Worm (Caenorhabditis elegans) whole organism, young adult: Measurements from ENCODE around the gene adm-2.

Experiments
- B0019.2 ChIP-seq: fragments of 200-800 bp; sonication (Bioruptor generic); conservative IDR thresholded peaks from 2 replicates; pipeline ENCODE4 v1.3.6; 2022; ENCODE audit warnings: missing genetic modification reagents, missing genetic modification characterization, missing compliant biosample characterization
- B0261.1 ChIP-seq: sonication (generic microtip); optimal IDR thresholded peaks from 2 replicates; lab custom pipeline; 2016; ENCODE audit warnings: mild to moderate bottlenecking, missing genetic modification characterization, moderate library complexity, missing compliant biosample characterization
- C17E4.6 ChIP-seq: fragments of 200-800 bp; sonication (Bioruptor generic); IDR thresholded peaks from 2 replicates; pipeline ENCODE4 v1.3.6; 2022; ENCODE audit warnings: missing genetic modification reagents, missing genetic modification characterization, missing compliant biosample characterization
- D2030.7 ChIP-seq: fragments of 200-800 bp; sonication (Bioruptor generic); IDR thresholded peaks from 2 replicates; pipeline ENCODE4 v1.3.6; 2022; ENCODE audit warnings: missing genetic modification reagents, missing genetic modification characterization, missing compliant biosample characterization
- F10E7.11 ChIP-seq: sonication (generic microtip); optimal IDR thresholded peaks from 2 replicates; lab custom pipeline; 2017; ENCODE audit warnings: mild to moderate bottlenecking, missing genetic modification characterization, moderate library complexity, missing compliant biosample characterization
- F22D6.2 ChIP-seq: sonication (generic microtip); optimal IDR thresholded peaks from 2 replicates; lab custom pipeline; 2016; ENCODE audit warnings: mild to moderate bottlenecking, missing genetic modification characterization, missing compliant biosample characterization
- F33H1.4 ChIP-seq: fragments of 200-800 bp; sonication (Bioruptor generic); IDR thresholded peaks from 2 replicates; pipeline ENCODE4 v1.3.6; 2022; ENCODE audit warnings: missing genetic modification reagents, missing genetic modification characterization, missing compliant biosample characterization
- F39B2.1 ChIP-seq: fragments of 200-800 bp; sonication (Bioruptor generic); IDR thresholded peaks from 2 replicates; pipeline ENCODE4 v1.3.6; 2022; ENCODE audit warnings: missing genetic modification reagents, missing genetic modification characterization, missing compliant biosample characterization
- F49E8.2 ChIP-seq: sonication (generic microtip); optimal IDR thresholded peaks from 3 replicates; lab custom pipeline; 2017; ENCODE audit warnings: missing genetic modification characterization, mild to moderate bottlenecking, missing compliant biosample characterization, antibody characterized with exemption, moderate library complexity; ENCODE audit not compliant: insufficient read depth
- F57C9.4 ChIP-seq: sonication (generic microtip); optimal IDR thresholded peaks from 2 replicates; lab custom pipeline; 2017; ENCODE audit warnings: mild to moderate bottlenecking, missing genetic modification characterization, missing compliant biosample characterization
- T07F8.4 ChIP-seq: sonication (generic microtip); optimal IDR thresholded peaks from 2 replicates; lab custom pipeline; 2016; ENCODE audit warnings: mild to moderate bottlenecking, missing genetic modification characterization, moderate library complexity, missing compliant biosample characterization
- T26A5.8 ChIP-seq: sonication (generic microtip); optimal IDR thresholded peaks from 2 replicates; lab custom pipeline; 2016; ENCODE audit warnings: missing genetic modification characterization, missing compliant biosample characterization
- Y53F4B.3 ChIP-seq: fragments of 200-800 bp; sonication (Bioruptor generic); IDR thresholded peaks from 2 replicates; pipeline ENCODE4 v1.3.6; 2022; ENCODE audit warnings: missing genetic modification reagents, missing genetic modification characterization, missing compliant biosample characterization
- Y53G8AR.9 ChIP-seq: fragments of 200-800 bp; sonication (Bioruptor generic); conservative IDR thresholded peaks from 2 replicates; pipeline ENCODE4 v1.3.6; 2022; ENCODE audit warnings: missing genetic modification reagents, missing genetic modification characterization, missing compliant biosample characterization
- Y56A3A.18 ChIP-seq: fragments of 200-800 bp; sonication (Bioruptor generic); IDR thresholded peaks from 2 replicates; pipeline ENCODE4 v1.3.6; 2022; ENCODE audit warnings: missing genetic modification reagents, missing genetic modification characterization, missing compliant biosample characterization
- akir-1 ChIP-seq: fragments of 200-800 bp; sonication (Bioruptor generic); optimal IDR thresholded peaks from 2 replicates; lab custom pipeline; 2018; ENCODE audit warnings: mild to moderate bottlenecking, missing genetic modification characterization, moderate library complexity, missing compliant biosample characterization
- aptf-2 ChIP-seq: fragments of 200-800 bp; sonication (Bioruptor generic); conservative IDR thresholded peaks from 2 replicates; pipeline ENCODE4 v1.3.6; 2022; ENCODE audit warnings: missing genetic modification reagents, missing genetic modification characterization, missing compliant biosample characterization
- aptf-3 ChIP-seq: fragments of 200-800 bp; sonication (Bioruptor generic); IDR thresholded peaks from 2 replicates; pipeline ENCODE4 v1.3.6; 2022; ENCODE audit warnings: missing genetic modification characterization, missing compliant biosample characterization
- bed-1 ChIP-seq: fragments of 200-800 bp; sonication (Bioruptor generic); IDR thresholded peaks from 2 replicates; pipeline ENCODE4 v1.3.6; 2022; ENCODE audit warnings: missing genetic modification reagents, missing genetic modification characterization, missing compliant biosample characterization
- ceh-100 ChIP-seq: fragments of 200-800 bp; sonication (Bioruptor generic); IDR thresholded peaks from 2 replicates; pipeline ENCODE4 v1.3.6; 2022; ENCODE audit warnings: missing genetic modification reagents, missing genetic modification characterization, missing compliant biosample characterization
- ceh-58 ChIP-seq: fragments of 200-800 bp; sonication (Bioruptor generic); IDR thresholded peaks from 2 replicates; pipeline ENCODE4 v1.3.6; 2022; ENCODE audit warnings: missing genetic modification characterization, missing compliant biosample characterization
- dox-1 ChIP-seq: fragments of 200-800 bp; sonication (Bioruptor generic); IDR thresholded peaks from 2 replicates; pipeline ENCODE4 v1.3.6; 2022; ENCODE audit warnings: missing genetic modification reagents, missing genetic modification characterization, missing compliant biosample characterization
- dpff-1 ChIP-seq: sonication (generic microtip); optimal IDR thresholded peaks from 2 replicates; lab custom pipeline; 2017; ENCODE audit warnings: mild to moderate bottlenecking, missing genetic modification characterization, missing compliant biosample characterization
- egl-44 ChIP-seq: fragments of 200-800 bp; sonication (Bioruptor generic); IDR thresholded peaks from 2 replicates; pipeline ENCODE4 v1.3.6; 2022; ENCODE audit warnings: missing genetic modification reagents, missing genetic modification characterization, missing compliant biosample characterization
- egrh-3 ChIP-seq: fragments of 200-800 bp; sonication (Bioruptor generic); IDR thresholded peaks from 2 replicates; pipeline ENCODE4 v1.3.6; 2022; ENCODE audit warnings: missing genetic modification reagents, missing genetic modification characterization, missing compliant biosample characterization
- ets-4 ChIP-seq: fragments of 200-800 bp; sonication (Bioruptor generic); optimal IDR thresholded peaks from 2 replicates; lab custom pipeline; 2018; ENCODE audit warnings: mild to moderate bottlenecking, missing genetic modification characterization, missing compliant biosample characterization
- fkh-3 ChIP-seq: sonication (generic microtip); optimal IDR thresholded peaks from 2 replicates; lab custom pipeline; 2016; ENCODE audit warnings: mild to moderate bottlenecking, missing genetic modification characterization, missing compliant biosample characterization
- gei-17 ChIP-seq: fragments of 200-800 bp; sonication (Bioruptor generic); optimal IDR thresholded peaks from 2 replicates; lab custom pipeline; 2018; ENCODE audit warnings: mild to moderate bottlenecking, missing genetic modification characterization, missing compliant biosample characterization
- hlh-12 ChIP-seq: sonication (generic microtip); optimal IDR thresholded peaks from 2 replicates; lab custom pipeline; 2016; ENCODE audit warnings: missing genetic modification characterization, missing compliant biosample characterization
- hlh-26 ChIP-seq: fragments of 200-800 bp; sonication (Bioruptor generic); conservative IDR thresholded peaks from 2 replicates; pipeline ENCODE4 v1.3.6; 2022; ENCODE audit warnings: missing genetic modification reagents, missing genetic modification characterization, missing compliant biosample characterization
- hmg-20 ChIP-seq: fragments of 200-800 bp; sonication (Bioruptor generic); IDR thresholded peaks from 2 replicates; pipeline ENCODE4 v1.3.6; 2022; ENCODE audit warnings: missing genetic modification reagents, missing genetic modification characterization, missing compliant biosample characterization
- hrde-1 ChIP-seq: sonication (generic microtip); optimal IDR thresholded peaks from 2 replicates; lab custom pipeline; 2016; ENCODE audit warnings: missing genetic modification characterization, mild to moderate bottlenecking, missing compliant biosample characterization, moderate library complexity, missing genotype, missing genetic modification reagents, borderline replicate concordance
- lag-1 ChIP-seq: fragments of 200-800 bp; sonication (Bioruptor generic); IDR thresholded peaks from 2 replicates; pipeline ENCODE4 v1.3.6; 2022; ENCODE audit warnings: missing genetic modification reagents, missing genetic modification characterization, missing compliant biosample characterization
- lin-40 ChIP-seq: sonication (generic microtip); optimal IDR thresholded peaks from 2 replicates; lab custom pipeline; 2016; ENCODE audit warnings: missing genetic modification characterization, mild to moderate bottlenecking, missing compliant biosample characterization, missing genotype, missing genetic modification reagents
- lir-1 ChIP-seq: fragments of 200-800 bp; sonication (Bioruptor generic); conservative IDR thresholded peaks from 2 replicates; pipeline ENCODE4 v1.3.6; 2022; ENCODE audit warnings: missing genetic modification reagents, missing genetic modification characterization, missing compliant biosample characterization
- madf-10 ChIP-seq: sonication (generic microtip); optimal IDR thresholded peaks from 2 replicates; lab custom pipeline; 2016; ENCODE audit warnings: mild to moderate bottlenecking, missing genetic modification characterization, missing compliant biosample characterization
- madf-6 ChIP-seq: fragments of 200-800 bp; sonication (Bioruptor generic); IDR thresholded peaks from 2 replicates; pipeline ENCODE4 v1.3.6; 2022; ENCODE audit warnings: missing genetic modification reagents, missing genetic modification characterization, missing compliant biosample characterization
- madf-8 ChIP-seq: fragments of 200-800 bp; sonication (Bioruptor generic); conservative IDR thresholded peaks from 2 replicates; pipeline ENCODE4 v1.3.6; 2022; ENCODE audit warnings: missing genetic modification reagents, missing genetic modification characterization, missing compliant biosample characterization
- nfya-1 ChIP-seq: sonication (generic microtip); optimal IDR thresholded peaks from 2 replicates; lab custom pipeline; 2017; ENCODE audit warnings: antibody characterized with exemption, missing compliant biosample characterization, missing genetic modification characterization, borderline replicate concordance; ENCODE audit not compliant: insufficient read depth
- nfya-2 ChIP-seq: fragments of 200-800 bp; sonication (Bioruptor generic); IDR thresholded peaks from 2 replicates; pipeline ENCODE4 v1.3.6; 2022; ENCODE audit warnings: missing genetic modification reagents, missing genetic modification characterization, missing compliant biosample characterization
- nhr-27 ChIP-seq: fragments of 200-800 bp; sonication (Bioruptor generic); optimal IDR thresholded peaks from 2 replicates; lab custom pipeline; 2018; ENCODE audit warnings: mild to moderate bottlenecking, missing genetic modification characterization, moderate library complexity, missing compliant biosample characterization
- pbrm-1 ChIP-seq: fragments of 200-800 bp; sonication (Bioruptor generic); IDR thresholded peaks from 2 replicates; pipeline ENCODE4 v1.3.6; 2022; ENCODE audit warnings: missing genetic modification reagents, missing genetic modification characterization, missing compliant biosample characterization
- snpc-1.1 ChIP-seq: sonication (generic microtip); optimal IDR thresholded peaks from 2 replicates; lab custom pipeline; 2017; ENCODE audit warnings: missing genetic modification characterization, mild to moderate bottlenecking, missing compliant biosample characterization, antibody characterized with exemption, moderate library complexity, missing genotype, missing genetic modification reagents; ENCODE audit not compliant: insufficient read depth
- sptf-2 ChIP-seq: fragments of 200-800 bp; sonication (Bioruptor generic); optimal IDR thresholded peaks from 2 replicates; lab custom pipeline; 2018; ENCODE audit warnings: mild to moderate bottlenecking, missing genetic modification characterization, missing compliant biosample characterization
- unc-130 ChIP-seq: sonication (generic microtip); optimal IDR thresholded peaks from 2 replicates; lab custom pipeline; 2016; ENCODE audit warnings: missing genetic modification reagents, missing genetic modification characterization, missing compliant biosample characterization
- ztf-18 ChIP-seq: sonication (generic microtip); optimal IDR thresholded peaks from 2 replicates; lab custom pipeline; 2016; ENCODE audit warnings: missing genotype, mild to moderate bottlenecking, missing genetic modification characterization, missing compliant biosample characterization

adm-2 gene

DNA sequence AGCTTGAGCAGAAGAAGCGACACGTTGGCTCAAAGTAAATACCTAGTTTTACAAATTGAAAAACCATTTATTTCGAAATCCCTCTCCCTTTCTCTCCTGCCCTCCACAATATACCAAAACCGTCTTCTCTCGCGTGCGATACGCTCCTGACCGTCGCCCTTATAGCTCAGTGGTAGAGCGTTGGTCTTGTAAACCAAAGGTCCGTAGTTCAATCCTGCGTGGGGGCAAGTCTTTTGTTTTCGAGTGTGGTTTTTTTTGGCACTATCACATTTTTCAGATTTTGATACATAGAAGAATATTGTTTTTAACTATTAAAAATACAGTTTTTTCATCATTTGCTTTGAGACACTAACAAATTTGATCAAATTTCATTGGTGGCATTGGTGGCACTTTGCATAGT, 34.2 kb upstream of the adm-2 start (continued):
- no peak for TF ChIP-seq egrh-3
- peak; percentile 10 for TF ChIP-seq F49E8.2 (tag; lab: Kevin White, UChicago)
- TF ChIP-seq fkh-3, result no peak
- TF ChIP-seq Y53G8AR.9 (GFP tag; lab: Robert Waterston, UW), result no peak
- TF ChIP-seq pbrm-1 (GFP tag; lab: Robert Waterston, UW), result peak; percentile 92
- TF ChIP-seq lag-1 (GFP tag; lab: Robert Waterston, UW), result no peak
- TF ChIP-seq madf-8 (GFP tag; lab: Robert Waterston, UW), result no peak
- TF ChIP-seq lir-1 (GFP tag; lab: Robert Waterston, UW), result peak; percentile 31; the same call in 1 of the 2 replicates
- TF ChIP-seq T07F8.4 (tag; lab: Kevin White, UChicago), result peak; percentile 59
- peak; percentile 79; the same call in 1 of the 2 replicates for TF ChIP-seq aptf-3 (GFP tag; lab: Robert Waterston, UW)
- TF ChIP-seq ceh-100 (GFP tag; lab: Robert Waterston, UW), result no peak
- peak; percentile 68 for TF ChIP-seq sptf-2
- peak; percentile 20 for TF ChIP-seq madf-10 (tag; lab: Kevin White, UChicago)
- TF ChIP-seq ceh-58 (GFP tag; lab: Robert Waterston, UW), result 0 out of 2 replicates have a peak, but pooled peaks have one; percentile 44
- no peak for TF ChIP-seq akir-1
- TF ChIP-seq dpff-1, result no peak
- TF ChIP-seq bed-1, result no peak
- no peak for TF ChIP-seq Y53F4B.3
- no peak for TF ChIP-seq F22D6.2
- no peak for TF ChIP-seq F39B2.1 (GFP tag; lab: Robert Waterston, UW)
- no peak for TF ChIP-seq gei-17 (GFP tag; lab: Kevin White, UChicago)
- no peak for TF ChIP-seq hlh-26 (GFP tag; lab: Robert Waterston, UW)

ce11 chrX:13654276-13654675, 33.5 kb upstream of the adm-2 start:
- TF ChIP-seq hmg-20 (GFP tag; lab: Robert Waterston, UW) (no peak), unc-130 (GFP tag; lab: Kevin White, UChicago) (no peak), C17E4.6 (no peak), nhr-27 (tag; lab: Kevin White, UChicago) (no peak), Y56A3A.18 (GFP tag; lab: Robert Waterston, UW) (no peak)

ce11 chrX:13655769-13656168, 32.0 kb upstream of the adm-2 start:
- TF ChIP-seq D2030.7 (GFP tag; lab: Robert Waterston, UW), result peak; percentile 29; the same call in 1 of the 2 replicates
- peak; percentile 13 for TF ChIP-seq ztf-18 (tag; lab: Kevin White, UChicago)
- no peak for TF ChIP-seq ceh-100 (GFP tag; lab: Robert Waterston, UW)
- TF ChIP-seq snpc-1.1 (tag; lab: Kevin White, UChicago), result peak; percentile 40
- no peak for TF ChIP-seq nfya-1 (tag; lab: Kevin White, UChicago)
- no peak for TF ChIP-seq T26A5.8 (tag; lab: Kevin White, UChicago)
- TF ChIP-seq nfya-2, result no peak
- TF ChIP-seq ets-4 (GFP tag; lab: Kevin White, UChicago), result no peak
- TF ChIP-seq F33H1.4 (GFP tag; lab: Robert Waterston, UW), result no peak
- no peak for TF ChIP-seq unc-130 (GFP tag; lab: Kevin White, UChicago)
- TF ChIP-seq F10E7.11 (tag; lab: Kevin White, UChicago), result no peak
- no peak for TF ChIP-seq B0019.2
- peak; percentile 78 for TF ChIP-seq B0261.1 (tag; lab: Kevin White, UChicago)
- TF ChIP-seq akir-1, result no peak
- TF ChIP-seq aptf-2 (GFP tag; lab: Robert Waterston, UW), result no peak
- TF ChIP-seq hrde-1, result no peak
- TF ChIP-seq F57C9.4 (tag; lab: Kevin White, UChicago), result no peak
- no peak for TF ChIP-seq lin-40 (tag; lab: Kevin White, UChicago)
- TF ChIP-seq egl-44 (GFP tag; lab: Robert Waterston, UW), result no peak
- 0 out of 2 replicates have a peak, but pooled peaks have one; percentile 8 for TF ChIP-seq madf-6 (GFP tag; lab: Robert Waterston, UW)
- TF ChIP-seq F49E8.2 (tag; lab: Kevin White, UChicago), result peak; percentile 9
- peak; percentile 18 for TF ChIP-seq hlh-12 (tag; lab: Kevin White, UChicago)
- no peak for TF ChIP-seq madf-10 (tag; lab: Kevin White, UChicago)
- TF ChIP-seq dox-1 (GFP tag; lab: Robert Waterston, UW), result peak; percentile 41; the same call in 1 of the 2 replicates
- TF ChIP-seq C17E4.6, result no peak
